Worm (Caenorhabditis elegans) whole organism, mixed stage, embryonic: ENCODE measurements around the gene fbxb-64.

Experiments
- bed-3 ChIP-seq: fragments of 200-800 bp; sonication (Bioruptor generic); optimal IDR thresholded peaks from 3 replicates; lab custom pipeline; 2018; ENCODE audit warnings: mild to moderate bottlenecking, missing genetic modification characterization, moderate library complexity, missing compliant biosample characterization
- elt-3 ChIP-seq: fragments of 150-350 bp; optimal IDR thresholded peaks from 2 replicates; lab custom pipeline; 2014; ENCODE audit warnings: missing biosample characterization, missing genetic modification characterization
- ham-2 ChIP-seq: fragments of 200-800 bp; sonication (Bioruptor generic); optimal IDR thresholded peaks from 2 replicates; lab custom pipeline; 2018; ENCODE audit warnings: mild to moderate bottlenecking, missing genetic modification characterization, missing compliant biosample characterization
- lsy-2 ChIP-seq: fragments of 150-350 bp; optimal IDR thresholded peaks from 2 replicates; lab custom pipeline; 2014; ENCODE audit warnings: missing biosample characterization, missing genetic modification characterization
- mep-1 ChIP-seq: fragments of 150-350 bp; optimal IDR thresholded peaks from 2 replicates; lab custom pipeline; 2017; ENCODE audit warnings: missing biosample characterization, missing genetic modification reagents, missing genetic modification characterization, inconsistent platforms
- nhr-12 ChIP-seq: fragments of 150-350 bp; optimal IDR thresholded peaks from 2 replicates; lab custom pipeline; 2014; ENCODE audit warnings: missing biosample characterization, missing genetic modification characterization
- nhr-237 ChIP-seq: fragments of 150-350 bp; optimal IDR thresholded peaks from 2 replicates; lab custom pipeline; 2014; ENCODE audit warnings: missing biosample characterization, missing genetic modification characterization
- nhr-28 ChIP-seq: fragments of 150-350 bp; optimal IDR thresholded peaks from 2 replicates; lab custom pipeline; 2014; ENCODE audit warnings: missing biosample characterization, missing genetic modification characterization
- pha-4 ChIP-seq: fragments of 150-350 bp; optimal IDR thresholded peaks from 2 replicates; lab custom pipeline; 2018; ENCODE audit warnings: missing biosample characterization, missing genetic modification reagents, missing genetic modification characterization
- unc-120 ChIP-seq: sonication (generic microtip); optimal IDR thresholded peaks from 2 replicates; lab custom pipeline; 2017; ENCODE audit warnings: missing genetic modification characterization, missing compliant biosample characterization; ENCODE audit not compliant: poor library complexity, severe bottlenecking
- unc-39 ChIP-seq: fragments of 150-350 bp; optimal IDR thresholded peaks from 2 replicates; lab custom pipeline; 2014; ENCODE audit warnings: missing biosample characterization, missing genetic modification characterization
- unc-62 ChIP-seq: fragments of 150-350 bp; optimal IDR thresholded peaks from 2 replicates; lab custom pipeline; 2014; ENCODE audit warnings: missing biosample characterization, missing genetic modification reagents, missing genetic modification characterization

DNA sequence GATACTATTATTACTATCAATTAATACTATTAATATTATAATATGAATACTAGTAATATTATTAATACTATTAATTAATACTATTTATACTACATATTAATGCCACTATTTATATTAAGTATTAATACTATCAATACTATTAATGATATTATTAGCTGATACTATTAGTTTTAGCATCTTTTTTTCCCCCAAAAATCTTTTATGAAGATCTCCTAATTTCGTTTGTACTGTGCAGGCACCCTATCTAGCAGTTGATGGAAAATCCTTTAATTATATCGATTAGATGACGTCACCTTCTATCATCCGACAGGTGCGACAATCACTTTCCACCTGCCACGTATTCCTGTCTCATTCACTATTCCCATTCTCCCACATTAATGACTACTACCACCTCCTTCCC lies 16.2 kb downstream of the fbxb-64 start, which contains the start of gene fbxb-65:
- TF ChIP-seq unc-39, result no peak
- no peak for TF ChIP-seq unc-62 (GFP tag; lab: Kevin White, UChicago)
- no peak for TF ChIP-seq pha-4 (tag; lab: Kevin White, UChicago)
- no peak for TF ChIP-seq bed-3 (GFP tag; lab: Kevin White, UChicago)
- TF ChIP-seq unc-120, result no peak
- TF ChIP-seq nhr-237 (tag; lab: Kevin White, UChicago), result no peak
- no peak for TF ChIP-seq lsy-2
- no peak for TF ChIP-seq mep-1 (tag; lab: Kevin White, UChicago)
- no peak for TF ChIP-seq nhr-28 (tag; lab: Kevin White, UChicago)
- TF ChIP-seq elt-3 (tag; lab: Kevin White, UChicago), result no peak
- no peak for TF ChIP-seq ham-2 (GFP tag; lab: Kevin White, UChicago)
- no peak for TF ChIP-seq nhr-12 (tag; lab: Kevin White, UChicago)
